Worm (Caenorhabditis elegans): ENCODE results near the gene C29F9.12.

The C29F9.12 gene

DNA sequence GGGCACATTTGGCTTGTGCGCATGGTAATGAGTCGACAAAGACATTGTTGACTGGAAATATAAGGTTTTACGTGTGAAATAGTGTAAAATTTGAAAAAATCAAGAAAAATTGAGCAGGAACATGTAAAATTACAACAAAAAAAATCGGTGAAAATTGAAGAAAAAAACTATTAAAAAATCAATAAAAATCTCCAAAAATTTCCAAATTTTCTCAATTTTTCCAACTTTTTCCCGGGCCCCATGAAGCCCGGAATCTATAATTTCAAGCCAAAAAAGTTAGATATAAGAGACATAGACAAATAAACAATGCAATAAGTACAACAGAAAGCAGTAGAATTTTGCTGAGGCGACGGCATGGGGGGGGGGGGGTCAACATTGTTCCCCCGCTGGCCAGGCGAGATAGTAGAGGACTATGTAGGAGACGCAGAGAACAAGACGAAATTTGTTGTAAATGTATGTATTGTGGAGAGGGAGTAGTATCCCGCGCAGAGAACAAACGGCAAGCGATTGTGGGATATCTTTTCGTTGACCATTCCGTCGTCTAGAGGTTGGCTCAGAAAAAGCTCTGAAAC is 27.0 kb downstream of the C29F9.12 start, which contains the start of gene pat-4:
TSS of gene pat-4 (minus strand) at position 51 of the 572 bp plus-strand sequence.
- peak; percentile 16 for TF ChIP-seq aha-1 (tag)
- peak in 1 of 2 experiments; percentile 55 for TF ChIP-seq unc-62 (GFP tag; optimal IDR thresholded peaks at IDR 0.05 in 1 of 2)
- no peak for TF ChIP-seq unc-62 (tag; optimal IDR thresholded peaks at IDR 0.05)
- TF ChIP-seq mdl-1 (tag; optimal IDR thresholded peaks at IDR 0.05): peak in 1 of 2 experiments; percentile 39
- no peak for TF ChIP-seq dmd-6 (GFP tag; IDR thresholded peaks at IDR 0.05)
- peak; percentile 12 for TF ChIP-seq nhr-6 (tag; optimal IDR thresholded peaks at IDR 0.05)
- peak; percentile 22 for TF ChIP-seq dve-1 (tag; optimal IDR thresholded peaks at IDR 0.05; ENCODE audit: insufficient read depth)
- TF ChIP-seq attf-4 (tag; optimal IDR thresholded peaks at IDR 0.05): no peak
- no peak for TF ChIP-seq nhr-48 (tag; optimal IDR thresholded peaks at IDR 0.05)
- 0 out of 2 replicates have a peak, but pooled peaks have one; percentile 31 for TF ChIP-seq pha-4 (GFP tag; IDR thresholded peaks at IDR 0.05)
- no peak for TF ChIP-seq pha-4 (tag; optimal IDR thresholded peaks at IDR 0.05)
- no peak for TF ChIP-seq hif-1 (tag; optimal IDR thresholded peaks at IDR 0.05)
- TF ChIP-seq lsy-2 (tag; optimal IDR thresholded peaks at IDR 0.05): peak in 1 of 2 experiments; percentile 36
- TF ChIP-seq ces-1 (GFP tag; optimal IDR thresholded peaks at IDR 0.05): no peak
- no peak for TF ChIP-seq nhr-237 (tag; optimal IDR thresholded peaks at IDR 0.05)
- TF ChIP-seq mep-1 (tag; optimal IDR thresholded peaks at IDR 0.05): peak; percentile 42
- TF ChIP-seq gei-8 (GFP tag; optimal IDR thresholded peaks at IDR 0.05): no peak
- peak; percentile 64 for TF ChIP-seq mxl-3 (GFP tag; optimal IDR thresholded peaks at IDR 0.05)
- no peak for TF ChIP-seq ama-1 (optimal IDR thresholded peaks at IDR 0.05)
- TF ChIP-seq mes-2 (tag; optimal IDR thresholded peaks at IDR 0.05; ENCODE audit: poor library complexity, severe bottlenecking): peak; percentile 33
- TF ChIP-seq ceh-20 (GFP tag; IDR thresholded peaks at IDR 0.05): no peak
- peak; percentile 17 for TF ChIP-seq hlh-11 (tag; optimal IDR thresholded peaks at IDR 0.05)
- no peak for TF ChIP-seq Y105C5A.15 (GFP tag; IDR thresholded peaks at IDR 0.05)
- TF ChIP-seq rbr-2 (tag; optimal IDR thresholded peaks at IDR 0.05): peak; percentile 2
- no peak for TF ChIP-seq daf-16 (GFP tag; optimal IDR thresholded peaks at IDR 0.05)
- TF ChIP-seq daf-16 (tag; optimal IDR thresholded peaks at IDR 0.05): peak; percentile 21
- TF ChIP-seq dmd-8 (GFP tag; IDR thresholded peaks at IDR 0.05): 0 out of 2 replicates have a peak, but pooled peaks have one; percentile 28
- peak; percentile 91 for TF ChIP-seq hmg-1.1 (GFP tag; IDR thresholded peaks at IDR 0.05)

- TF ChIP-seq Y105C5A.15 (GFP tag; IDR thresholded peaks at IDR 0.05) (no peak), zip-2 (tag; optimal IDR thresholded peaks at IDR 0.05) (no peak), ceh-44 (GFP tag; IDR thresholded peaks at IDR 0.05) (no peak), dve-1 (tag; optimal IDR thresholded peaks at IDR 0.05; ENCODE audit: insufficient read depth) (no peak), ZK546.5 (tag; optimal IDR thresholded peaks at IDR 0.05) (no peak), dmd-6 (GFP tag; IDR thresholded peaks at IDR 0.05) (no peak), lin-15B (tag; optimal IDR thresholded peaks at IDR 0.05) (no peak), skn-1 (tag; optimal IDR thresholded peaks at IDR 0.05) (no peak), nhr-48 (tag; optimal IDR thresholded peaks at IDR 0.05) (no peak), ctbp-1 (GFP tag; IDR thresholded peaks at IDR 0.05) (no peak), aha-1 (tag) (no peak), D1046.2 (GFP tag; IDR thresholded peaks at IDR 0.05) (no peak), nhr-77 (tag; optimal IDR thresholded peaks at IDR 0.05) (no peak), nhr-10 (tag; optimal IDR thresholded peaks at IDR 0.05) (no peak), zip-11 (GFP tag; IDR thresholded peaks at IDR 0.05) (no peak), saeg-2 (GFP tag; IDR thresholded peaks at IDR 0.05) (no peak), ztf-11 (tag; optimal IDR thresholded peaks at IDR 0.05) (no peak), nhr-25 (tag; optimal IDR thresholded peaks at IDR 0.05; ENCODE audit: borderline replicate concordance, insufficient read depth) (no peak), nhr-76 (tag; optimal IDR thresholded peaks at IDR 0.05) (no peak)
These were observed 29.6 kb downstream of the C29F9.12 start for ce11 chrIII:92247-92646.

Measured in whole organism, L4 larva.